Fruit fly (Drosophila melanogaster): ENCODE results near the gene CG1750.
A peak's percentile ranks its signal among the peaks of the same experiment; 100 is the strongest.

Gene CG1750

DNA sequence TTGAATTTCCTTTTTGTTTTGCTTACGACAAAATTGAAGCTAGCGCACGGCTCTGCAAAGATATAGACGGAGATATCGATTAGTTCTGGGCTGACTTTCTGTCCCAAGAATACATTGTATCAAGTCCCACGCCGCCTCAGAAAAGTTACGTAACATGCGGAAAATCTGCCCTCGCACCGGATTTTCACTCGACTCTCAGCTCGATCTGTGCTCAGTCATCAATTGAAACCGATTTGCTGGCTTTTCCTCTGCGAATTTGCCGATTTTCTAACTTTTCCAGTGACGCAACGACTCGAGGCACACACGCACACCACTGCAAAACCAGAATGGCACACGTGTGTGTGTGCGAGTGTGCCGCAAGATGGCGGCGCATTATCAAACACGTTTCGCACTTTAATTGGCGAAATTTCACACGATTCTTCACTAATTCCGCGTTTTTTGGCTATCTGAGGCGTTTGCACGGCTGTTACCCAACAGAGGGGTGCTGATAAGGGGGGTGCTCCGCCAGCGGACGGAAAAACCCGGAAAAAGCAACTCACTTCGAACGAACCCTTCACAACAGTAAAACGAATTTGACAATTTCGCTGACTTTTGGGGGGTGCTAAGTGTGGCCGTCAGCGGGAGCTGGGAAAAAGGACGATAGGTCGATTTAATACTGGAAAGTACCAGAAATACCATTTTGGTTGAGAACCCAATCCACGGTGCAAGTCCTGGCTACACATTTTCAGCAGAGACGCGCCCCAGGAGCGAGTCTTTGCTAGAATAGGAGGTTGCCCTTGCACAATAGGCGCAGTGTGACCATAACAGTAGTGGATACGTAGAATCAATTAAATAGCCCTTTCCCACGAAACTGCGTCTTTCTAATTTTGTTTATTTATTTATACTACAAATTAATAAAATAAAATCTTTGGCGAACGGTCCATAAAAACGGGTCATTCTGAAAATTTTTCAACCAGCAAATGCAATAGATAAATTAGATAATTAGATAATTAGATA, 35.4 kb downstream of the CG1750 start, which contains the start of gene ATPsynC (continued):
- TF ChIP-seq sc (optimal IDR thresholded peaks at IDR 0.05) (no peak), sc (GFP tag; optimal IDR thresholded peaks at IDR 0.05) (no peak), Lpt (GFP tag; optimal IDR thresholded peaks at IDR 0.05) (no peak), hth (optimal IDR thresholded peaks at IDR 0.05) (no peak), Dll (GFP tag; IDR thresholded peaks at IDR 0.05; ENCODE audit: partially characterized antibody) (no peak), Sox102F (GFP tag; optimal IDR thresholded peaks at IDR 0.05) (no peak), btn (GFP tag; optimal IDR thresholded peaks at IDR 0.05) (no peak), CG7786 (GFP tag; optimal IDR thresholded peaks at IDR 0.05) (peak; percentile 48), Dp (GFP tag; optimal IDR thresholded peaks at IDR 0.05) (peak; percentile 56), gfzf (GFP tag; optimal IDR thresholded peaks at IDR 0.05) (peak; percentile 100), en (GFP tag; optimal IDR thresholded peaks at IDR 0.05) (no peak), wek (GFP tag; optimal IDR thresholded peaks at IDR 0.05) (peak; percentile 17), tio (GFP tag; optimal IDR thresholded peaks at IDR 0.05) (no peak), nerfin-1 (tag; optimal IDR thresholded peaks at IDR 0.05) (peak; percentile 77), NC2β (GFP tag; optimal IDR thresholded peaks at IDR 0.05) (peak; percentile 69), CG8944 (GFP tag; optimal IDR thresholded peaks at IDR 0.05) (peak; percentile 10), otp (GFP tag; IDR thresholded peaks at IDR 0.05) (no peak), Ravus (GFP tag; IDR thresholded peaks at IDR 0.05) (no peak), tll (GFP tag; optimal IDR thresholded peaks at IDR 0.05) (peak in 1 of 2 experiments; percentile 90), zf30C (GFP tag; optimal IDR thresholded peaks at IDR 0.05) (no peak), E2f2 (GFP tag; IDR thresholded peaks at IDR 0.05) (no peak), tap (tag; optimal IDR thresholded peaks at IDR 0.05) (peak; percentile 11), croc (GFP tag; conservative IDR thresholded peaks at IDR 0.05) (no peak), CG4360 (GFP tag; IDR thresholded peaks at IDR 0.05) (no peak), unpg (GFP tag; optimal IDR thresholded peaks at IDR 0.05) (peak; percentile 2), CG10654 (GFP tag; optimal IDR thresholded peaks at IDR 0.05) (no peak), Spps (tag; optimal IDR thresholded peaks at IDR 0.05) (no peak), CG3281 (GFP tag; optimal IDR thresholded peaks at IDR 0.05) (peak; percentile 57), CG1832 (GFP tag; optimal IDR thresholded peaks at IDR 0.05) (no peak), CG5180 (GFP tag; optimal IDR thresholded peaks at IDR 0.05) (no peak), CG12071 (GFP tag; optimal IDR thresholded peaks at IDR 0.05) (peak; percentile 57), toy (GFP tag; IDR thresholded peaks at IDR 0.05) (no peak), CG9437 (GFP tag; optimal IDR thresholded peaks at IDR 0.05) (peak; percentile 5), phol (tag; optimal IDR thresholded peaks at IDR 0.05) (peak; percentile 96)

dm6 chr3R:31218214-31218876, 36.4 kb downstream of the CG1750 start:
- TF ChIP-seq peb (GFP tag; IDR thresholded peaks at IDR 0.05): no peak
- peak in 1 of 2 experiments; percentile 100 for TF ChIP-seq Pdp1 (GFP tag; optimal IDR thresholded peaks at IDR 0.05)
- peak; percentile 50 for TF ChIP-seq CG6254 (GFP tag; optimal IDR thresholded peaks at IDR 0.05)
- TF ChIP-seq Fer1 (GFP tag; optimal IDR thresholded peaks at IDR 0.05): peak; percentile 6
- TF ChIP-seq sug (tag; optimal IDR thresholded peaks at IDR 0.05): peak; percentile 55
- peak; percentile 47 for TF ChIP-seq sens (GFP tag)
- TF ChIP-seq salm (tag; optimal IDR thresholded peaks at IDR 0.05): peak; percentile 1
- TF ChIP-seq CG10543 (GFP tag; optimal IDR thresholded peaks at IDR 0.05): peak; percentile 50
- TF ChIP-seq CG13296 (GFP tag; optimal IDR thresholded peaks at IDR 0.05): peak; percentile 4
- TF ChIP-seq vnd (GFP tag; IDR thresholded peaks at IDR 0.05; ENCODE audit: partially characterized antibody): no peak
- peak; percentile 67 for TF ChIP-seq sd (tag; optimal IDR thresholded peaks at IDR 0.05)
- TF ChIP-seq CG8290 (GFP tag; optimal IDR thresholded peaks at IDR 0.05): no peak
- peak in 1 of 2 experiments; percentile 17 for TF ChIP-seq CG8290 (tag; optimal IDR thresholded peaks at IDR 0.05)
- peak; percentile 89 for TF ChIP-seq nerfin-1 (tag; optimal IDR thresholded peaks at IDR 0.05)
- no peak for TF ChIP-seq usp (GFP tag; optimal IDR thresholded peaks at IDR 0.05)
- peak; percentile 96 for TF ChIP-seq YL-1 (GFP tag; optimal IDR thresholded peaks at IDR 0.05)

All from whole organism, embryonic.